Fruit fly (Drosophila melanogaster): ENCODE results near the gene Pxt.
A peak's percentile ranks its signal among the peaks of the same experiment; 100 is the strongest.

Pxt gene

DNA sequence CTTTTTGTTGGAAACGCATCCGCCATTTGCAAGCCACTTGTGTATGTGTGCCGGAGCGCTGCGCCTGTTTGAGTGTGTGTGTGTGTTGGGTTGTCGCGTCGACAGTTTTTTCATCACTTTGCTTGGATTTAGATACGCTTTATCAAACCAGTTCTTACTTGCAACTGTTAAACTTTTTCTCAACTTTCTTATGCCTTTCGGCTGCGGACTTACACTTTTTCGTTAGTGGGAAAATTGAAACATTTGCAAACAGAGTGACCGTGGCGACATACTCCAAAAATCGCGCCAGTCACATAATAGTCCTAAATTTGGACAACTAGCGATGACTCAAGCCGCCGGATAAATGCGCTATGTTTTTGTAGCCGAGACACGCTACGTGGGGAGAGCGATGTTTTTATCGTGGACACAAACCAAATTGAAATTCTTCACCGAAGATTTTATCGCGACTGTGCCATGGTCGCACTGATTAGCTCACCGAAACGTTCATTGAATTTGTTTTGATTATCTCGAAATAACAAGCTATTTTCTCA is 36.9 kb upstream of the Pxt start, which contains the start of the genes alt and CG7655 (continued):
- TF ChIP-seq Oaz (GFP tag; IDR thresholded peaks at IDR 0.05) (no peak), CG17385 (GFP tag; optimal IDR thresholded peaks at IDR 0.05) (peak; percentile 22), CG13894 (tag; optimal IDR thresholded peaks at IDR 0.05) (peak; percentile 74), Antp (GFP tag; optimal IDR thresholded peaks at IDR 0.05) (no peak), pb (GFP tag; optimal IDR thresholded peaks at IDR 0.05) (peak; percentile 26), Meics (GFP tag; optimal IDR thresholded peaks at IDR 0.05) (no peak), CG17612 (GFP tag; IDR thresholded peaks at IDR 0.05) (no peak), kay (GFP tag; optimal IDR thresholded peaks at IDR 0.05) (peak; percentile 75), gsb (GFP tag; IDR thresholded peaks at IDR 0.05) (no peak), CkIIα-i1 (GFP tag; IDR thresholded peaks at IDR 0.05) (no peak), tll (GFP tag; optimal IDR thresholded peaks at IDR 0.05) (no peak), CG17802 (tag; optimal IDR thresholded peaks at IDR 0.05) (no peak), chn (GFP tag; optimal IDR thresholded peaks at IDR 0.05) (no peak), CG4282 (GFP tag; optimal IDR thresholded peaks at IDR 0.05) (peak; percentile 25), CG3726 (GFP tag; IDR thresholded peaks at IDR 0.05) (no peak), CG30431 (GFP tag; optimal IDR thresholded peaks at IDR 0.05) (no peak), Atf3 (GFP tag; optimal IDR thresholded peaks at IDR 0.05) (peak; percentile 88), mirr (GFP tag; optimal IDR thresholded peaks at IDR 0.05) (no peak), Gsc (GFP tag; IDR thresholded peaks at IDR 0.05) (no peak), trh (GFP tag; optimal IDR thresholded peaks at IDR 0.05) (no peak), Xrp1 (GFP tag; IDR thresholded peaks at IDR 0.05) (no peak), Fer2 (tag; optimal IDR thresholded peaks at IDR 0.05) (no peak), Fer1 (GFP tag; optimal IDR thresholded peaks at IDR 0.05) (peak; percentile 10), pros (GFP tag; optimal IDR thresholded peaks at IDR 0.05) (peak; percentile 74), CG7556 (GFP tag; optimal IDR thresholded peaks at IDR 0.05) (no peak), Kr (GFP tag; optimal IDR thresholded peaks at IDR 0.05) (no peak), CG16779 (GFP tag; IDR thresholded peaks at IDR 0.05) (no peak), bab2 (GFP tag; optimal IDR thresholded peaks at IDR 0.05) (no peak), Trl (optimal IDR thresholded peaks at IDR 0.05) (no peak), Trl (GFP tag; optimal IDR thresholded peaks at IDR 0.05) (peak; percentile 52), NK7.1 (GFP tag; optimal IDR thresholded peaks at IDR 0.05) (no peak), CG10209 (GFP tag; optimal IDR thresholded peaks at IDR 0.05) (no peak), HmgZ (tag; optimal IDR thresholded peaks at IDR 0.05) (peak; percentile 90), maf-S (GFP tag; optimal IDR thresholded peaks at IDR 0.05) (no peak), CG18764 (GFP tag; optimal IDR thresholded peaks at IDR 0.05) (no peak), CG30020 (tag; optimal IDR thresholded peaks at IDR 0.05) (peak; percentile 2), fd3F (GFP tag; optimal IDR thresholded peaks at IDR 0.05) (no peak), Rfx (GFP tag; IDR thresholded peaks at IDR 0.05) (no peak), CG9797 (GFP tag; optimal IDR thresholded peaks at IDR 0.05) (peak; percentile 100), CG1529 (GFP tag; optimal IDR thresholded peaks at IDR 0.05) (no peak), Blimp-1 (GFP tag; optimal IDR thresholded peaks at IDR 0.05) (no peak), CG8089 (GFP tag; optimal IDR thresholded peaks at IDR 0.05) (no peak), Doc2 (GFP tag; IDR thresholded peaks at IDR 0.05) (no peak), gfzf (GFP tag; optimal IDR thresholded peaks at IDR 0.05) (peak; percentile 100), odd (GFP tag; optimal IDR thresholded peaks at IDR 0.05) (no peak), dm (GFP tag; optimal IDR thresholded peaks at IDR 0.05) (peak; percentile 6), psq (GFP tag; optimal IDR thresholded peaks at IDR 0.05) (peak; percentile 41), cwo (GFP tag; optimal IDR thresholded peaks at IDR 0.05) (no peak), CG18011 (GFP tag; optimal IDR thresholded peaks at IDR 0.05) (no peak), pzg (GFP tag; optimal IDR thresholded peaks at IDR 0.05) (peak; percentile 100), CG3407 (GFP tag; optimal IDR thresholded peaks at IDR 0.05) (no peak), Six4 (GFP tag; optimal IDR thresholded peaks at IDR 0.05) (no peak)

Measured in whole organism, embryonic.